Fruit fly (Drosophila melanogaster): Measurements from ENCODE around the gene CG16704.

The CG16704 gene

dm6 chr2L:3740443-3740842 lies 48.1 kb upstream of the CG16704 start (continued):
- TF ChIP-seq phol (tag; optimal IDR thresholded peaks at IDR 0.05) (peak; percentile 12), CG30403 (GFP tag; optimal IDR thresholded peaks at IDR 0.05) (peak; percentile 7), Hmr (GFP tag; optimal IDR thresholded peaks at IDR 0.05) (peak; percentile 51), CG10274 (GFP tag; optimal IDR thresholded peaks at IDR 0.05) (no peak), Oli (tag; optimal IDR thresholded peaks at IDR 0.05) (peak; percentile 35), CG13775 (GFP tag; optimal IDR thresholded peaks at IDR 0.05) (no peak), row (GFP tag; IDR thresholded peaks at IDR 0.05) (peak; percentile 52; the same call in 2 of the 3 replicates), CG6765 (GFP tag; optimal IDR thresholded peaks at IDR 0.05) (no peak), NfI (GFP tag; optimal IDR thresholded peaks at IDR 0.05) (no peak), CG18599 (GFP tag; optimal IDR thresholded peaks at IDR 0.05) (peak; percentile 53), Dad (GFP tag; optimal IDR thresholded peaks at IDR 0.05) (no peak), kni (GFP tag; optimal IDR thresholded peaks at IDR 0.05) (no peak), tx (GFP tag; optimal IDR thresholded peaks at IDR 0.05) (no peak), PHDP (tag; optimal IDR thresholded peaks at IDR 0.05) (peak; percentile 23), CG10209 (GFP tag; optimal IDR thresholded peaks at IDR 0.05) (no peak), stc (GFP tag; IDR thresholded peaks at IDR 0.05) (no peak), bcd (GFP tag; optimal IDR thresholded peaks at IDR 0.05) (no peak), CG11723 (GFP tag; optimal IDR thresholded peaks at IDR 0.05) (no peak), CG7372 (GFP tag; IDR thresholded peaks at IDR 0.05) (no peak), CG2120 (GFP tag; optimal IDR thresholded peaks at IDR 0.05) (peak; percentile 50), CG2875 (GFP tag; optimal IDR thresholded peaks at IDR 0.05) (no peak), CG10565 (GFP tag; optimal IDR thresholded peaks at IDR 0.05) (no peak), CG3163 (GFP tag; optimal IDR thresholded peaks at IDR 0.05) (no peak), HLH54F (GFP tag; optimal IDR thresholded peaks at IDR 0.05) (no peak), tll (GFP tag; optimal IDR thresholded peaks at IDR 0.05) (no peak), ap (GFP tag; IDR thresholded peaks at IDR 0.05) (no peak), grau (tag; optimal IDR thresholded peaks at IDR 0.05) (peak; percentile 46), Spps (tag; optimal IDR thresholded peaks at IDR 0.05) (no peak), CG33557 (GFP tag; optimal IDR thresholded peaks at IDR 0.05) (no peak), CG7839 (tag; optimal IDR thresholded peaks at IDR 0.05) (peak; percentile 46), gsb-n (tag; optimal IDR thresholded peaks at IDR 0.05) (no peak), Mad (GFP tag; optimal IDR thresholded peaks at IDR 0.05) (no peak), peb (GFP tag; IDR thresholded peaks at IDR 0.05) (no peak), tin (GFP tag; optimal IDR thresholded peaks at IDR 0.05) (no peak), stwl (tag; optimal IDR thresholded peaks at IDR 0.05) (peak; percentile 3), CkIIα-i1 (GFP tag; IDR thresholded peaks at IDR 0.05) (no peak), CG32767 (GFP tag; IDR thresholded peaks at IDR 0.05) (no peak), Gug (GFP tag; IDR thresholded peaks at IDR 0.05) (no peak), Rfx (GFP tag; IDR thresholded peaks at IDR 0.05) (peak; percentile 25), seq (GFP tag; IDR thresholded peaks at IDR 0.05) (no peak), Lpt (GFP tag; optimal IDR thresholded peaks at IDR 0.05) (no peak), Hr51 (GFP tag; optimal IDR thresholded peaks at IDR 0.05) (peak in 1 of 2 experiments; percentile 33), CG15696 (tag; optimal IDR thresholded peaks at IDR 0.05) (no peak), CG1832 (GFP tag; optimal IDR thresholded peaks at IDR 0.05) (no peak), CG3407 (GFP tag; optimal IDR thresholded peaks at IDR 0.05) (no peak), lmd (GFP tag; IDR thresholded peaks at IDR 0.05) (peak; percentile 11; the same call in 1 of the 2 replicates), slou (GFP tag; optimal IDR thresholded peaks at IDR 0.05) (peak; percentile 3)

Data from whole organism, embryonic.